Worm (Caenorhabditis elegans) whole organism, L4/young adult: ENCODE measurements around the gene F53B7.4.

Experiments
- dao-5 ChIP-seq: sonication (generic microtip); optimal IDR thresholded peaks from 2 replicates; lab custom pipeline; 2016; ENCODE audit warnings: missing genotype, missing genetic modification characterization, moderate library complexity, missing compliant biosample characterization
- him-1 ChIP-seq: sonication (generic microtip); optimal IDR thresholded peaks from 2 replicates; lab custom pipeline; 2016; ENCODE audit warnings: missing genotype, missing genetic modification reagents, missing genetic modification characterization, missing compliant biosample characterization

DNA sequence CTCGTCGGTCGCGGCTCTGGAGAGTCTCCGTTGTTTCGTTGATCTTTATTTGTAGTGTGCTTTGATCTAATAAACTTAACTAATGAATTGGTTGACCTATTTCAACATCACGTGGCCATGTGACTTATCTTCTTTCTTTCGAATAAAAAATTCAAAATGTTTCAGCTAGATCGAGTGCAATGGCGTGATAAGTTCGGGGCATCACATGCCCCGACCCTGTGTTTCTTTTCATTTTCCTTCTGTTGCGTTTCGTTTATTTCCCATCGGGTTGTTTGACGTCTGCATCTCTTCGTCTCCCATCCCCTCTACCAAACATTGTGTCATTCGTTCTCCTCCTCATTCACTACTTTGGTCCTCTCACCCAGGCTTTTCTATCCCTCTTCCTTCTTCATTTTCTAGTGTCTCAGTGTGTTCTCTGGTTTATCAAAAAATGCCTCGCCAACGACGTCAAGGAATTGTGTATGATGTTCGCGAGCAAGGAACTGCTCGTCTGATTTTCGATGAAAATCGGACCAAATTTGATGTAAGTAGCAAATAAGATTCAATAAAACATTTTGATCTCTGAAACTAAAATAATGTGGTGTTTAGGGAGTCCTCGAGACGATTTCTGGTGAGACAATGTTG is 50.6 kb downstream of the F53B7.4 start, which contains the start of gene F17C11.4:
- no peak for TF ChIP-seq him-1 (tag; lab: Kevin White, UChicago)
- no peak for TF ChIP-seq dao-5 (tag; lab: Kevin White, UChicago)
